Fruit fly (Drosophila melanogaster) whole organism, embryonic: ENCODE data around the gene CG42716.

Source experiments
- Abd-B ChIP-seq: fragments of 200-800 bp; sonication (Bioruptor generic); optimal IDR thresholded peaks from 2 replicates; lab custom pipeline; 2018; ENCODE audit warnings: missing biosample characterization, mild to moderate bottlenecking, missing genetic modification characterization, moderate library complexity
- Atf3 ChIP-seq: fragments of 200-800 bp; sonication (Bioruptor generic); optimal IDR thresholded peaks from 3 replicates; lab custom pipeline; 2016; ENCODE audit warnings: missing biosample characterization, missing genetic modification characterization
- C15 ChIP-seq: fragments of 200-800 bp; sonication (Bioruptor generic); IDR thresholded peaks from 3 replicates; pipeline ENCODE4 v1.3.6; 2022; ENCODE audit warnings: missing biosample characterization, missing genetic modification characterization
- CG11723 ChIP-seq: fragments of 200-800 bp; sonication (Bioruptor generic); optimal IDR thresholded peaks from 2 replicates; lab custom pipeline; 2017; ENCODE audit warnings: missing biosample characterization, mild to moderate bottlenecking, missing genetic modification characterization
- CG12155 ChIP-seq: fragments of 200-800 bp; sonication (Bioruptor generic); optimal IDR thresholded peaks from 3 replicates; lab custom pipeline; 2016; ENCODE audit warnings: missing biosample characterization, missing genetic modification characterization
- CG13894 ChIP-seq: fragments of 200-800 bp; sonication (Bioruptor generic); optimal IDR thresholded peaks from 3 replicates; lab custom pipeline; 2018; ENCODE audit warnings: missing biosample characterization, mild to moderate bottlenecking, missing genetic modification characterization, moderate library complexity
- CG15011 ChIP-seq: fragments of 200-800 bp; sonication (Bioruptor generic); optimal IDR thresholded peaks from 3 replicates; lab custom pipeline; 2018; ENCODE audit warnings: missing biosample characterization, mild to moderate bottlenecking, missing genetic modification characterization
- CG1603 ChIP-seq: fragments of 200-800 bp; sonication (Bioruptor generic); optimal IDR thresholded peaks from 2 replicates; lab custom pipeline; 2019; ENCODE audit warnings: missing biosample characterization, mild to moderate bottlenecking, missing genetic modification characterization, moderate library complexity
- CG17186 ChIP-seq: fragments of 200-800 bp; sonication (Bioruptor generic); optimal IDR thresholded peaks from 3 replicates; lab custom pipeline; 2017; ENCODE audit warnings: missing biosample characterization, missing genetic modification reagents, missing genetic modification characterization
- CG1792 ChIP-seq: fragments of 200-800 bp; sonication (Bioruptor generic); optimal IDR thresholded peaks from 2 replicates; lab custom pipeline; 2016; ENCODE audit warnings: missing biosample characterization, missing genetic modification characterization
- CG3281 ChIP-seq: fragments of 200-800 bp; sonication (Bioruptor generic); optimal IDR thresholded peaks from 3 replicates; lab custom pipeline; 2017; ENCODE audit warnings: missing biosample characterization, mild to moderate bottlenecking, missing genetic modification characterization
- CG43689 ChIP-seq: fragments of 200-800 bp; sonication (Bioruptor generic); IDR thresholded peaks from 2 replicates; pipeline ENCODE4 v1.3.6; 2022; ENCODE audit warnings: missing biosample characterization, missing genetic modification characterization
- CG4730 ChIP-seq: fragments of 200-800 bp; sonication (Bioruptor generic); IDR thresholded peaks from 2 replicates; pipeline ENCODE4 v1.3.6; 2022; ENCODE audit warnings: missing biosample characterization, missing genetic modification characterization
- CG4854 ChIP-seq: fragments of 200-800 bp; sonication (Bioruptor generic); optimal IDR thresholded peaks from 2 replicates; lab custom pipeline; 2016; ENCODE audit warnings: missing biosample characterization, missing genetic modification characterization, inconsistent platforms
- CG6175 ChIP-seq: fragments of 200-800 bp; sonication (Bioruptor generic); IDR thresholded peaks from 3 replicates; pipeline ENCODE4 v1.3.6; 2022; ENCODE audit warnings: missing biosample characterization, missing genetic modification characterization
- CG6254 ChIP-seq: fragments of 200-800 bp; sonication (Bioruptor generic); optimal IDR thresholded peaks from 3 replicates; lab custom pipeline; 2017; ENCODE audit warnings: mild to moderate bottlenecking, missing biosample characterization, missing genetic modification reagents, missing genetic modification characterization
- CG7271 ChIP-seq: fragments of 200-800 bp; sonication (Bioruptor generic); optimal IDR thresholded peaks from 2 replicates; lab custom pipeline; 2018; ENCODE audit warnings: missing biosample characterization, mild to moderate bottlenecking, missing genetic modification characterization, moderate library complexity
- CG7745 ChIP-seq: fragments of 200-800 bp; sonication (Bioruptor generic); optimal IDR thresholded peaks from 2 replicates; lab custom pipeline; 2018; ENCODE audit warnings: missing biosample characterization, mild to moderate bottlenecking, missing genetic modification characterization, moderate library complexity
- CG7786 ChIP-seq: fragments of 200-800 bp; sonication (Bioruptor generic); optimal IDR thresholded peaks from 2 replicates; lab custom pipeline; 2016; ENCODE audit warnings: missing biosample characterization, missing genetic modification characterization
- CG9437 ChIP-seq: fragments of 200-800 bp; sonication (Bioruptor generic); optimal IDR thresholded peaks from 2 replicates; lab custom pipeline; 2018; ENCODE audit warnings: missing biosample characterization, mild to moderate bottlenecking, missing genetic modification characterization
- Drgx ChIP-seq: fragments of 200-800 bp; sonication (Bioruptor generic); IDR thresholded peaks from 2 replicates; pipeline ENCODE4 v1.3.6; 2022; ENCODE audit warnings: missing biosample characterization, missing genetic modification characterization
- Gsc ChIP-seq: fragments of 200-800 bp; sonication (Bioruptor generic); IDR thresholded peaks from 2 replicates; pipeline ENCODE4 v1.3.6; 2022; ENCODE audit warnings: missing biosample characterization, missing genetic modification characterization
- H2.0 ChIP-seq: fragments of 200-800 bp; sonication (Bioruptor generic); IDR thresholded peaks from 2 replicates; pipeline ENCODE4 v1.3.6; 2022; ENCODE audit warnings: missing biosample characterization, missing genetic modification characterization
- Hr3 ChIP-seq: fragments of 200-800 bp; sonication (Bioruptor generic); optimal IDR thresholded peaks from 3 replicates; lab custom pipeline; 2016; ENCODE audit warnings: missing biosample characterization, missing genetic modification characterization
- Hr78 ChIP-seq, 2 experiments: fragments of 200-800 bp in 1 of 2; fragments of >200 bp in 1 of 2; sonication (Bioruptor generic) in 1 of 2; optimal IDR thresholded peaks; 2 replicates each; lab custom pipeline; 2017 to 2019; ENCODE audit warnings: missing biosample characterization in 2 of 2, missing genetic modification characterization in 2 of 2, mild to moderate bottlenecking in 1 of 2, moderate library complexity in 1 of 2
- Lim3 ChIP-seq: fragments of 200-800 bp; sonication (Bioruptor generic); IDR thresholded peaks from 2 replicates; pipeline ENCODE4 v1.3.6; 2022; ENCODE audit warnings: missing biosample characterization, missing genetic modification characterization
- Mes4 ChIP-seq: fragments of 200-800 bp; sonication (Bioruptor generic); optimal IDR thresholded peaks from 2 replicates; lab custom pipeline; 2016; ENCODE audit warnings: missing biosample characterization, missing genetic modification characterization
- NK7.1 ChIP-seq: fragments of 200-800 bp; sonication (Bioruptor generic); optimal IDR thresholded peaks from 3 replicates; lab custom pipeline; 2016; ENCODE audit warnings: missing biosample characterization, missing genetic modification characterization
- NfI ChIP-seq: fragments of 200-800 bp; sonication (Bioruptor generic); optimal IDR thresholded peaks from 3 replicates; lab custom pipeline; 2018; ENCODE audit warnings: missing biosample characterization, mild to moderate bottlenecking, missing genetic modification characterization, moderate library complexity
- Tbp ChIP-seq: fragments of >200 bp; optimal IDR thresholded peaks from 2 replicates; lab custom pipeline; 2018; ENCODE audit warnings: missing biosample characterization, missing genetic modification characterization
- YL-1 ChIP-seq: fragments of 200-800 bp; sonication (Bioruptor generic); optimal IDR thresholded peaks from 3 replicates; lab custom pipeline; 2017; ENCODE audit warnings: missing biosample characterization, mild to moderate bottlenecking, missing genetic modification characterization
- aop ChIP-seq: fragments of 200-800 bp; sonication (Bioruptor generic); IDR thresholded peaks from 2 replicates; pipeline ENCODE4 v1.3.6; 2022; ENCODE audit warnings: missing biosample characterization, missing genetic modification characterization
- ase ChIP-seq: fragments of 200-800 bp; sonication (Bioruptor generic); IDR thresholded peaks from 3 replicates; pipeline ENCODE4 v1.3.6; 2022; ENCODE audit warnings: missing biosample characterization, missing genetic modification characterization
- cg ChIP-seq: fragments of 200-800 bp; sonication (Bioruptor generic); optimal IDR thresholded peaks from 3 replicates; lab custom pipeline; 2019; ENCODE audit warnings: missing biosample characterization, mild to moderate bottlenecking, missing genetic modification characterization, moderate library complexity
- crc ChIP-seq: fragments of 200-800 bp; sonication (Bioruptor generic); optimal IDR thresholded peaks from 2 replicates; lab custom pipeline; 2016; ENCODE audit warnings: missing biosample characterization, missing genetic modification characterization
- crp ChIP-seq, 2 experiments: fragments of 200-800 bp; sonication (Bioruptor generic); optimal IDR thresholded peaks; 2 replicates in 1 of 2; 3 replicates in 1 of 2; lab custom pipeline; 2017; ENCODE audit warnings: missing biosample characterization in 2 of 2, missing genetic modification characterization in 2 of 2, mild to moderate bottlenecking in 1 of 2, moderate library complexity in 1 of 2
- da ChIP-seq: fragments of 200-800 bp; sonication (Bioruptor generic); optimal IDR thresholded peaks from 2 replicates; lab custom pipeline; 2016; ENCODE audit warnings: missing biosample characterization, missing genetic modification characterization
- danr ChIP-seq: fragments of 200-800 bp; sonication (Bioruptor generic); IDR thresholded peaks from 2 replicates; pipeline ENCODE4 v1.3.6; 2022; ENCODE audit warnings: missing biosample characterization, missing genetic modification characterization
- gem ChIP-seq: fragments of 200-800 bp; sonication (Bioruptor generic); optimal IDR thresholded peaks from 2 replicates; lab custom pipeline; 2019; ENCODE audit warnings: missing biosample characterization, mild to moderate bottlenecking, missing genetic modification characterization, moderate library complexity
- h ChIP-seq: fragments of >200 bp; optimal IDR thresholded peaks from 2 replicates; lab custom pipeline; 2017
- ham ChIP-seq: fragments of 200-800 bp; sonication (Bioruptor generic); IDR thresholded peaks from 2 replicates; pipeline ENCODE4 v1.3.6; 2022; ENCODE audit warnings: missing biosample characterization, missing genetic modification characterization
- mam ChIP-seq: fragments of 200-800 bp; sonication (Bioruptor generic); optimal IDR thresholded peaks from 3 replicates; lab custom pipeline; 2016; ENCODE audit warnings: missing biosample characterization, missing genetic modification characterization
- nerfin-1 ChIP-seq: fragments of 200-800 bp; sonication (Bioruptor generic); optimal IDR thresholded peaks from 3 replicates; lab custom pipeline; 2019; ENCODE audit warnings: missing biosample characterization, mild to moderate bottlenecking, missing genetic modification characterization, moderate library complexity
- pan ChIP-seq, 4 experiments: fragments of >200 bp in 3 of 4; fragments of 200-800 bp in 1 of 4; sonication (Bioruptor generic) in 1 of 4; optimal IDR thresholded peaks in 3 of 4; IDR thresholded peaks in 1 of 4; 2 replicates each; pipeline versions ENCODE4 v1.3.6 to Lab custom; 2017 to 2022; ENCODE audit warnings: missing biosample characterization in 2 of 4, missing genetic modification characterization in 2 of 4, mixed read lengths in 1 of 4
- pita ChIP-seq: fragments of 200-800 bp; sonication (Bioruptor generic); optimal IDR thresholded peaks from 2 replicates; lab custom pipeline; 2017; ENCODE audit warnings: missing biosample characterization, mild to moderate bottlenecking, missing genetic modification characterization
- rib ChIP-seq: fragments of 200-800 bp; sonication (Bioruptor generic); IDR thresholded peaks from 2 replicates; pipeline ENCODE4 v1.3.6; 2022; ENCODE audit warnings: missing biosample characterization, missing genetic modification characterization
- sc ChIP-seq, 3 experiments: fragments of >200 bp in 2 of 3; fragments of 200-800 bp in 1 of 3; sonication (Bioruptor generic) in 1 of 3; optimal IDR thresholded peaks; 2 replicates in 2 of 3; 3 replicates in 1 of 3; lab custom pipeline; 2017; ENCODE audit warnings: mild to moderate bottlenecking in 1 of 3, missing biosample characterization in 1 of 3, missing genetic modification characterization in 1 of 3, missing genetic modification reagents in 1 of 3
- tin ChIP-seq: fragments of 200-800 bp; sonication (Bioruptor generic); optimal IDR thresholded peaks from 3 replicates; lab custom pipeline; 2016; ENCODE audit warnings: missing biosample characterization, missing genetic modification characterization
- unc-4 ChIP-seq: fragments of 200-800 bp; sonication (Bioruptor generic); IDR thresholded peaks from 2 replicates; pipeline ENCODE4 v1.3.6; 2022; ENCODE audit warnings: missing biosample characterization, missing genetic modification characterization; ENCODE audit not compliant: partially characterized antibody

Gene CG42716

dm6 chr3L:16026065-16026789 lies 7.4 kb upstream of the CG42716 start (continued):
- TF ChIP-seq Drgx (GFP tag; lab: Robert Waterston, UW) (peak; percentile 48; the same call in 1 of the 2 replicates), Gsc (GFP tag; lab: Robert Waterston, UW) (no peak), CG12155 (GFP tag; lab: Kevin White, UChicago) (no peak), danr (no peak), Atf3 (GFP tag; lab: Kevin White, UChicago) (peak; percentile 35), CG1792 (GFP tag; lab: Kevin White, UChicago) (peak; percentile 63), crc (GFP tag; lab: Kevin White, UChicago) (no peak), CG7745 (peak; percentile 59), CG11723 (GFP tag; lab: Kevin White, UChicago) (peak; percentile 78), da (peak; percentile 18), CG3281 (GFP tag; lab: Kevin White, UChicago) (peak; percentile 39), Abd-B (no peak), H2.0 (GFP tag; lab: Robert Waterston, UW) (no peak), nerfin-1 (tag; lab: Kevin White, UChicago) (peak; percentile 47), CG6254 (GFP tag; lab: Kevin White, UChicago) (peak; percentile 79), CG6175 (GFP tag; lab: Robert Waterston, UW) (peak; percentile 89), Tbp (GFP tag; lab: Kevin White, UChicago) (no peak), CG15011 (GFP tag; lab: Kevin White, UChicago) (peak; percentile 68), mam (no peak), crp (GFP tag; optimal IDR thresholded peaks at IDR 0.05; lab: Kevin White, UChicago) (no peak), Hr3 (GFP tag; lab: Kevin White, UChicago) (no peak), CG4730 (no peak; the same call in 1 of the 2 replicates), Lim3 (no peak), NK7.1 (GFP tag; lab: Kevin White, UChicago) (peak; percentile 70), CG43689 (GFP tag; lab: Robert Waterston, UW) (0 out of 2 replicates have a peak, but pooled peaks have one; percentile 20), Hr78 (GFP tag; optimal IDR thresholded peaks at IDR 0.05; lab: Kevin White, UChicago) (no peak), cg (GFP tag; lab: Kevin White, UChicago) (peak; percentile 15), CG13894 (no peak), aop (no peak), CG4854 (GFP tag; lab: Kevin White, UChicago) (peak; percentile 38), pan (optimal IDR thresholded peaks at IDR 0.05; lab: Kevin White, UChicago) (no peak), pan (GFP tag; optimal IDR thresholded peaks at IDR 0.05 in 1 of 2, IDR thresholded peaks at IDR 0.05 in 1 of 2) (peak in 1 of 2 experiments; percentile 78), h (lab: Kevin White, UChicago) (no peak), tin (no peak), Mes4 (GFP tag; lab: Kevin White, UChicago) (peak; percentile 72), pita (GFP tag; lab: Kevin White, UChicago) (no peak), CG7271 (peak; percentile 7), CG17186 (GFP tag; lab: Kevin White, UChicago) (peak; percentile 45), YL-1 (GFP tag; lab: Kevin White, UChicago) (peak; percentile 31), sc (optimal IDR thresholded peaks at IDR 0.05; lab: Kevin White, UChicago) (no peak), sc (GFP tag; optimal IDR thresholded peaks at IDR 0.05; lab: Kevin White, UChicago) (peak; percentile 77), NfI (GFP tag; lab: Kevin White, UChicago) (peak; percentile 42), gem (tag; lab: Kevin White, UChicago) (peak; percentile 60), CG9437 (GFP tag; lab: Kevin White, UChicago) (peak; percentile 11), ham (GFP tag; lab: Robert Waterston, UW) (no peak; the same call in 1 of the 2 replicates), ase (GFP tag; lab: Robert Waterston, UW) (no peak), CG1603 (tag; lab: Kevin White, UChicago) (peak; percentile 77), CG7786 (GFP tag; lab: Kevin White, UChicago) (peak; percentile 24), rib (GFP tag; lab: Robert Waterston, UW) (peak; percentile 67), C15 (peak; percentile 11; the same call in 1 of the 3 replicates), unc-4 (GFP tag; lab: Robert Waterston, UW) (no peak)
